Worm (Caenorhabditis elegans) whole organism, L4 larva: ENCODE measurements around the gene str-187.

Experiments
- F26F4.8 ChIP-seq: fragments of 200-800 bp; sonication (Bioruptor generic); conservative IDR thresholded peaks from 2 replicates; pipeline ENCODE4 v1.3.6; 2022; ENCODE audit warnings: missing genetic modification characterization, missing compliant biosample characterization
- R02D3.7 ChIP-seq: fragments of 150-350 bp; sonication (generic microtip); optimal IDR thresholded peaks from 3 replicates; lab custom pipeline; 2014; ENCODE audit warnings: missing biosample characterization, missing genetic modification characterization
- Y48G9A.11 ChIP-seq: fragments of 200-800 bp; sonication (Bioruptor generic); IDR thresholded peaks from 2 replicates; pipeline ENCODE4 v1.3.6; 2022; ENCODE audit warnings: missing genetic modification reagents, missing genetic modification characterization, missing compliant biosample characterization
- ZK337.2 ChIP-seq: fragments of 200-800 bp; sonication (Bioruptor generic); IDR thresholded peaks from 2 replicates; pipeline ENCODE4 v1.3.6; 2022; ENCODE audit warnings: missing genetic modification reagents, missing genetic modification characterization, missing compliant biosample characterization
- aha-1 ChIP-seq: fragments of 150-350 bp; peaks from one replicate; lab custom pipeline; 2014; ENCODE audit warnings: missing biosample characterization, missing genetic modification characterization
- aly-2 ChIP-seq: sonication (generic microtip); optimal IDR thresholded peaks from 2 replicates; lab custom pipeline; 2018; ENCODE audit warnings: missing biosample characterization, missing genetic modification characterization
- ceh-32 ChIP-seq: sonication (generic microtip); optimal IDR thresholded peaks from 2 replicates; lab custom pipeline; 2016; ENCODE audit warnings: mild to moderate bottlenecking, missing genetic modification characterization, missing compliant biosample characterization; ENCODE audit not compliant: poor library complexity
- ceh-44 ChIP-seq: fragments of 200-800 bp; sonication (Bioruptor generic); IDR thresholded peaks from 2 replicates; pipeline ENCODE4 v1.3.6; 2022; ENCODE audit warnings: missing genetic modification reagents, missing genetic modification characterization, missing compliant biosample characterization
- ceh-82 ChIP-seq: sonication (generic microtip); optimal IDR thresholded peaks from 2 replicates; lab custom pipeline; 2017; ENCODE audit warnings: missing biosample characterization, missing genetic modification characterization
- daf-16 ChIP-seq, 3 experiments: sonication (generic microtip); optimal IDR thresholded peaks; 2 replicates each; lab custom pipeline; 2016 to 2017; ENCODE audit warnings: missing genetic modification characterization in 3 of 3, missing genetic modification reagents in 3 of 3, mild to moderate bottlenecking in 2 of 3, missing compliant biosample characterization in 2 of 3, missing biosample characterization in 1 of 3, moderate library complexity in 1 of 3
- daf-19 ChIP-seq: fragments of 200-800 bp; sonication (Bioruptor generic); conservative IDR thresholded peaks from 2 replicates; pipeline ENCODE4 v1.3.6; 2022; ENCODE audit warnings: missing genetic modification characterization, missing compliant biosample characterization
- daf-8 ChIP-seq: fragments of 200-800 bp; sonication (Bioruptor generic); IDR thresholded peaks from 2 replicates; pipeline ENCODE4 v1.3.6; 2022; ENCODE audit warnings: missing genetic modification characterization, missing compliant biosample characterization
- dmd-6 ChIP-seq: fragments of 200-800 bp; sonication (Bioruptor generic); IDR thresholded peaks from 2 replicates; pipeline ENCODE4 v1.3.6; 2022; ENCODE audit warnings: missing genetic modification reagents, missing genetic modification characterization, missing compliant biosample characterization
- dve-1 ChIP-seq: sonication (generic microtip); optimal IDR thresholded peaks from 2 replicates; lab custom pipeline; 2017; ENCODE audit warnings: antibody characterized with exemption, mild to moderate bottlenecking, missing genetic modification characterization, missing compliant biosample characterization; ENCODE audit not compliant: insufficient read depth
- gei-8 ChIP-seq: fragments of 200-800 bp; sonication (Bioruptor generic); optimal IDR thresholded peaks from 2 replicates; lab custom pipeline; 2018; ENCODE audit warnings: mild to moderate bottlenecking, missing genetic modification characterization, missing compliant biosample characterization
- hmg-1.1 ChIP-seq: fragments of 200-800 bp; sonication (Bioruptor generic); IDR thresholded peaks from 2 replicates; pipeline ENCODE4 v1.3.6; 2022; ENCODE audit warnings: missing genetic modification reagents, missing genetic modification characterization, missing compliant biosample characterization
- lin-13 ChIP-seq: fragments of 150-350 bp; optimal IDR thresholded peaks from 2 replicates; lab custom pipeline; 2014; ENCODE audit warnings: missing biosample characterization, missing genetic modification reagents, missing genetic modification characterization
- lin-38 ChIP-seq: fragments of 200-800 bp; sonication (Bioruptor generic); IDR thresholded peaks from 2 replicates; pipeline ENCODE4 v1.3.6; 2022; ENCODE audit warnings: missing genetic modification reagents, missing genetic modification characterization, missing compliant biosample characterization
- lin-39 ChIP-seq: fragments of 150-350 bp; optimal IDR thresholded peaks from 2 replicates; lab custom pipeline; 2014; ENCODE audit warnings: missing biosample characterization, missing genetic modification reagents, missing genetic modification characterization
- madf-5 ChIP-seq, 2 experiments: fragments of 200-800 bp; sonication (Bioruptor generic); IDR thresholded peaks; 2 replicates each; pipeline ENCODE4 v1.3.6; 2022; ENCODE audit warnings: missing compliant biosample characterization in 2 of 2, missing genetic modification characterization in 2 of 2
- madf-9 ChIP-seq: fragments of 200-800 bp; sonication (Bioruptor generic); conservative IDR thresholded peaks from 2 replicates; pipeline ENCODE4 v1.3.6; 2022; ENCODE audit warnings: missing genetic modification reagents, missing genetic modification characterization, missing compliant biosample characterization
- mep-1 ChIP-seq: fragments of 150-350 bp; sonication (generic microtip); optimal IDR thresholded peaks from 3 replicates; lab custom pipeline; 2014; ENCODE audit warnings: missing biosample characterization, missing genetic modification characterization
- mes-2 ChIP-seq: sonication (generic microtip); optimal IDR thresholded peaks from 2 replicates; lab custom pipeline; 2016; ENCODE audit warnings: missing genotype, mild to moderate bottlenecking, missing genetic modification characterization, missing compliant biosample characterization; ENCODE audit not compliant: poor library complexity, severe bottlenecking
- nhr-102 ChIP-seq: sonication (generic microtip); optimal IDR thresholded peaks from 2 replicates; lab custom pipeline; 2016; ENCODE audit warnings: mild to moderate bottlenecking, missing genetic modification characterization, moderate library complexity, missing compliant biosample characterization
- nhr-111 ChIP-seq: fragments of 200-800 bp; sonication (Bioruptor generic); optimal IDR thresholded peaks from 2 replicates; lab custom pipeline; 2018; ENCODE audit warnings: mild to moderate bottlenecking, missing genetic modification characterization, missing compliant biosample characterization
- nhr-41 ChIP-seq: fragments of 200-800 bp; sonication (Bioruptor generic); IDR thresholded peaks from 2 replicates; pipeline ENCODE4 v1.3.6; 2022; ENCODE audit warnings: missing genetic modification reagents, missing genetic modification characterization, missing compliant biosample characterization
- nhr-6 ChIP-seq: fragments of 150-350 bp; optimal IDR thresholded peaks from 2 replicates; lab custom pipeline; 2014; ENCODE audit warnings: missing biosample characterization, missing genetic modification characterization
- nhr-77 ChIP-seq: fragments of 150-350 bp; optimal IDR thresholded peaks from 2 replicates; lab custom pipeline; 2014; ENCODE audit warnings: missing biosample characterization, missing genetic modification characterization
- php-3 ChIP-seq: fragments of 200-800 bp; sonication (Bioruptor generic); IDR thresholded peaks from 2 replicates; pipeline ENCODE4 v1.3.6; 2022; ENCODE audit warnings: missing genetic modification reagents, missing genetic modification characterization, missing compliant biosample characterization
- pqm-1 ChIP-seq: sonication (generic microtip); optimal IDR thresholded peaks from 2 replicates; lab custom pipeline; 2017; ENCODE audit warnings: missing biosample characterization, missing genetic modification characterization
- sdz-12 ChIP-seq: fragments of 200-800 bp; sonication (Bioruptor generic); optimal IDR thresholded peaks from 2 replicates; lab custom pipeline; 2018; ENCODE audit warnings: mild to moderate bottlenecking, missing genetic modification characterization, missing compliant biosample characterization
- set-16 ChIP-seq: fragments of 200-800 bp; sonication (Bioruptor generic); IDR thresholded peaks from 2 replicates; pipeline ENCODE4 v1.3.6; 2022; ENCODE audit warnings: missing genetic modification reagents, missing genetic modification characterization, missing compliant biosample characterization
- skn-1 ChIP-seq: fragments of 150-350 bp; optimal IDR thresholded peaks from 2 replicates; lab custom pipeline; 2014; ENCODE audit warnings: missing biosample characterization, missing genetic modification characterization
- unc-39 ChIP-seq: sonication (generic microtip); optimal IDR thresholded peaks from 2 replicates; lab custom pipeline; 2017; ENCODE audit warnings: missing biosample characterization, missing genetic modification characterization
- unc-62 ChIP-seq, 3 experiments: fragments of 150-350 bp in 1 of 3; sonication (generic microtip); optimal IDR thresholded peaks in 2 of 3; peaks in 1 of 3; 1 replicate in 1 of 3; 2 replicates in 2 of 3; lab custom pipeline; 2014 to 2017; ENCODE audit warnings: missing biosample characterization in 3 of 3, missing genetic modification characterization in 3 of 3, missing genetic modification reagents in 3 of 3, missing genotype in 1 of 3
- ztf-7 ChIP-seq: fragments of 150-350 bp; optimal IDR thresholded peaks from 2 replicates; lab custom pipeline; 2014; ENCODE audit warnings: missing biosample characterization, missing genetic modification characterization

The str-187 gene

DNA sequence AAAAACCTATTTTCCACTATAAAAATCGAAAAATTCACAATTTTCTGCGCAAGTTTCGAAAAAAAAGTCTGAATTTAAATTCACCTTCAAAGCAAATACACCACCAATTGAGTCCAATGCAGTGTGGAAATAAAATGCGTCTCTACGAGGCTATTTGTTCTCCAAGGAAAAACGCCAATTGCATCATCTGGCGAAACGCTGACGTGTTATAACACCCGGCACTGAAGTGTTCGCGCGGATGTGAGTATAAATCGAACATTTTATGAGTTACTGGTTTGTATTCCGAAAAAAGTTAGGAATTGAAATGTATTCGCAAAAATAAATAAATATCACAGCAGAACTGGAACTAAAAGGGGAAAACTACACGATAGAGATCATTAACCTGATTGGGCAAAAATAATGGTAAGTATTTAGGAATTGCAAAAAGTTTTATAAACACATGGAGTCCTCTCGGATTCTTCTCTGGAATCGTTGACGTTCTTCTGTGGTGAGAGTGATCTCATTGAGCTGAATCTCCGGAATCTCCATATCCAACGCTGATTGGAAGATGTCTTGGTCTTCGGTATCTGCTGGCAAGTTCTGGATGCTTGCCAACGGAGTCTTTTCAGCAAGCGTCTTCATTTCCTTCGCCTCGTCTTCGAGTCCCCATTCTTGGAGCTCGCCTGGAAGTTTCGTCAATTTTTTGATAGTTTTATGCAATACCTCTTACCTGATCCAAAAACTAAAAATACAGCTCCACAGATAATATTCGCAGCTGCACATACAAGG lies 22.7 kb downstream of the str-187 start, which contains the start of gene zipt-7.1:
TSS of gene zipt-7.1 (minus strand) at position 232 of the 768 bp plus-strand sequence.
- TF ChIP-seq ceh-44: no peak
- TF ChIP-seq madf-5 (GFP tag; IDR thresholded peaks at IDR 0.05; lab: Robert Waterston, UW): no peak
- TF ChIP-seq lin-39: no peak
- TF ChIP-seq R02D3.7 (tag; lab: Kevin White, UChicago): no peak
- TF ChIP-seq lin-13 (GFP tag; lab: Kevin White, UChicago): no peak
- TF ChIP-seq gei-8 (GFP tag; lab: Kevin White, UChicago): no peak
- peak; percentile 0 for TF ChIP-seq dve-1 (tag; lab: Kevin White, UChicago)
- TF ChIP-seq nhr-6 (tag; lab: Kevin White, UChicago): no peak
- TF ChIP-seq sdz-12 (GFP tag; lab: Kevin White, UChicago): no peak
- TF ChIP-seq nhr-111 (GFP tag; lab: Kevin White, UChicago): no peak
- TF ChIP-seq daf-8 (GFP tag; lab: Robert Waterston, UW): no peak
- TF ChIP-seq set-16 (GFP tag; lab: Robert Waterston, UW): no peak
- TF ChIP-seq nhr-41: no peak
- TF ChIP-seq daf-16 (GFP tag; optimal IDR thresholded peaks at IDR 0.05; lab: Kevin White, UChicago): no peak
- no peak for TF ChIP-seq daf-16 (tag; optimal IDR thresholded peaks at IDR 0.05; lab: Kevin White, UChicago)
- no peak for TF ChIP-seq aly-2 (tag; lab: Kevin White, UChicago)
- TF ChIP-seq ztf-7: peak; percentile 48
- 0 out of 2 replicates have a peak, but pooled peaks have one; percentile 10 for TF ChIP-seq lin-38 (GFP tag; lab: Robert Waterston, UW)

DNA sequence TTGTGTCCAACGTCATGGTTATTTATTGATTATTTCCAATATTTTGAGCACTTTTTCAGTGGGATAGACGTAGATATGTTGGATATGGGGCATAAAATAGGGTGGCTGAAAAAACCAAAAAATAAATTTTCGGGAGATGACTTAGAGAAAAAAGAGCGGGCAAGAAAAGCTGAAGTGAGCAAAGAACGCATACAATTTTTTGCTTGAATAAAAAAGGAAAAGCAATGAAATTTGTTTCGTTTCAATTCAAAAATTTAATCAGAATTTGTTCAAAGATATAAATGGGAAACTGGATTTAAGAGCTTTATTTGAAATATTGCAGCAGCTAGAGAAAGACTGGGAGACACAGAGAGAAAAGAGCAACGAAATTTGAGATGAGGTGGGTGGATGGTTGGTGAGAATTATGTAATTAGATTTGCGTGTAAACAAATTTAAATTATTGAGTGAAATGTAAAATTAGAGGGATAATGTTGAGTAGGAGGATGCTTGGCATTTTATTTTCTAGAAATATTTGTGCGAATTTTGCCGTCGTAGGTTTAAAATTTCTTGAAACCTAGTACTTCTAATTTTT lies 26.3 kb downstream of the str-187 start, which contains the start of the genes T28F3.11 and slc-17.4:
TSS of gene T28F3.11 (minus strand) at position 51 of the 571 bp plus-strand sequence.
TSS of gene slc-17.4 (minus strand) at position 105 of the 571 bp plus-strand sequence.
- TF ChIP-seq F26F4.8 (GFP tag; lab: Robert Waterston, UW) (no peak), unc-62 (GFP tag; optimal IDR thresholded peaks at IDR 0.05 in 1 of 2; lab: Kevin White, UChicago) (peak in 1 of 2 experiments; percentile 16), unc-62 (tag; optimal IDR thresholded peaks at IDR 0.05; lab: Kevin White, UChicago) (no peak), nhr-102 (no peak), nhr-77 (tag; lab: Kevin White, UChicago) (no peak), daf-19 (GFP tag; lab: Robert Waterston, UW) (no peak), unc-39 (tag; lab: Kevin White, UChicago) (no peak)
- TF ChIP-seq, all 104 proteins: peak for 1

DNA sequence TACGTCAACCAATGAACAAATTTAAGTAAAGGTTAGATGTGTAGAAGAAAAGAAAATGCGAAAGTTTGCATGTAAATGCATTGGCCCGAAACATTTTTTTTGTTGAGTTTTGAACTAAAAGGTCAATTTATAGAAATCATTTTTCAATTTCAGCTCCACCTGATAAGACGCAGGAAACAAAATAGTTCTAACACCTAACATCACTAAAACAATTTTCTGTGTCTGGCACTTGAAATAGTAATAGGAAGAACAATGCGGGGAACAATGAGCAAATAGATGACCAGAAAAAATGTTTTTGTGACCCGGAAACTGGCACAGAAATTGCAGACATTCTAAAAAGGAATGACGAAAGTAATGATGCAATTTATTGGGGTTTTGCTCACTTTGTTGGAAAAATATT lies 27.0 kb downstream of the str-187 start:
- no peak for TF ChIP-seq unc-39 (tag; lab: Kevin White, UChicago)
- TF ChIP-seq ceh-32 (tag; lab: Kevin White, UChicago): no peak
- TF ChIP-seq hmg-1.1 (GFP tag; lab: Robert Waterston, UW): no peak
- TF ChIP-seq daf-16 (GFP tag; optimal IDR thresholded peaks at IDR 0.05; lab: Kevin White, UChicago): no peak
- peak; percentile 48 for TF ChIP-seq daf-16 (tag; optimal IDR thresholded peaks at IDR 0.05; lab: Kevin White, UChicago)
- TF ChIP-seq mes-2 (tag; lab: Kevin White, UChicago): no peak
- no peak for TF ChIP-seq madf-9 (GFP tag; lab: Robert Waterston, UW)
- no peak for TF ChIP-seq skn-1 (tag; lab: Kevin White, UChicago)
- peak; percentile 42 for TF ChIP-seq dve-1 (tag; lab: Kevin White, UChicago)
- TF ChIP-seq Y48G9A.11 (GFP tag; lab: Robert Waterston, UW): no peak
- peak; percentile 15; the same call in 1 of the 2 replicates for TF ChIP-seq dmd-6 (GFP tag; lab: Robert Waterston, UW)
- no peak for TF ChIP-seq ztf-7
- no peak for TF ChIP-seq ceh-82 (tag; lab: Kevin White, UChicago)
- peak; percentile 26 for TF ChIP-seq mep-1 (tag; lab: Kevin White, UChicago)
- TF ChIP-seq pqm-1 (tag; lab: Kevin White, UChicago): no peak
- TF ChIP-seq aha-1: peak; percentile 82
- no peak for TF ChIP-seq php-3
- TF ChIP-seq gei-8 (GFP tag; lab: Kevin White, UChicago): no peak
- no peak for TF ChIP-seq unc-62 (GFP tag; optimal IDR thresholded peaks at IDR 0.05 in 1 of 2; lab: Kevin White, UChicago)
- no peak for TF ChIP-seq unc-62 (tag; optimal IDR thresholded peaks at IDR 0.05; lab: Kevin White, UChicago)
- TF ChIP-seq ZK337.2 (GFP tag; lab: Robert Waterston, UW): no peak
